Worm (Caenorhabditis elegans) whole organism, L4/young adult: Measurements from ENCODE around the gene F55A11.8.

Experiments used
- W03F9.2 ChIP-seq: fragments of 150-350 bp; optimal IDR thresholded peaks from 2 replicates; lab custom pipeline; 2014; ENCODE audit warnings: missing biosample characterization, missing genetic modification characterization
- dao-5 ChIP-seq: sonication (generic microtip); optimal IDR thresholded peaks from 2 replicates; lab custom pipeline; 2016; ENCODE audit warnings: missing genotype, missing genetic modification characterization, moderate library complexity, missing compliant biosample characterization
- him-1 ChIP-seq: sonication (generic microtip); optimal IDR thresholded peaks from 2 replicates; lab custom pipeline; 2016; ENCODE audit warnings: missing genotype, missing genetic modification reagents, missing genetic modification characterization, missing compliant biosample characterization

DNA sequence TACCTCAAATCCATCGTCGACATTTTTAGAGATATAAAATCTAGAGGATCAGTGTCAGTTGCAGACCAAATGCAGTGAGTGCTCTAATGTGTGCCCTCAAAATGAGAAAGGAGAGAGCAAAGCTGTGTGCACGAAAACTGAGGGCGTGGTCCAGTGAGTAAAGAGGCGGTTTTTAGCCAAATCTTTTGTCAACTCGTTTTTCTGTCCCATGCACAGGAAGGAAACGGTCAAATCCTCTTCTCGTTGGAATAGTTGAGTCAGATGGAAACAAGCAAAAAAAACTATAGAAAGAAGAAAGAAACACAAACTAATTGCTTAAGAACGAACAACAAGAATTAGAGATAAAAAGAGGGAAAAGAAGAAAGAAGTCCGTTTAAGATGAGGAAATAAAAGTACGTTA lies 23.9 kb downstream of the F55A11.8 start, which contains the start of gene D2023.3:
- TF ChIP-seq dao-5 (tag; lab: Kevin White, UChicago) (no peak), him-1 (tag; lab: Kevin White, UChicago) (no peak), W03F9.2 (no peak)
